Fruit fly (Drosophila melanogaster) whole organism, embryonic: ENCODE data around the gene Ptx1.

Source experiments
- CG10147 ChIP-seq: fragments of 200-800 bp; sonication (Bioruptor generic); optimal IDR thresholded peaks from 2 replicates; lab custom pipeline; 2019; ENCODE audit warnings: missing biosample characterization, mild to moderate bottlenecking, missing genetic modification characterization, moderate library complexity
- CG10366 ChIP-seq: fragments of 200-800 bp; sonication (Bioruptor generic); IDR thresholded peaks from 2 replicates; pipeline ENCODE4 v1.3.6; 2022; ENCODE audit warnings: missing biosample characterization, missing genetic modification characterization
- CG14710 ChIP-seq: fragments of 200-800 bp; sonication (Bioruptor generic); optimal IDR thresholded peaks from 3 replicates; lab custom pipeline; 2019; ENCODE audit warnings: missing biosample characterization, mild to moderate bottlenecking, missing genetic modification characterization, moderate library complexity
- CG15696 ChIP-seq: fragments of 200-800 bp; sonication (Bioruptor generic); optimal IDR thresholded peaks from 2 replicates; lab custom pipeline; 2019; ENCODE audit warnings: missing biosample characterization, mild to moderate bottlenecking, missing genetic modification characterization, moderate library complexity
- CG1647 ChIP-seq: fragments of 200-800 bp; sonication (Bioruptor generic); optimal IDR thresholded peaks from 3 replicates; lab custom pipeline; 2016; ENCODE audit warnings: missing biosample characterization, missing genetic modification characterization
- CG18011 ChIP-seq: fragments of 200-800 bp; sonication (Bioruptor generic); optimal IDR thresholded peaks from 2 replicates; lab custom pipeline; 2017; ENCODE audit warnings: missing biosample characterization, missing genetic modification characterization, mild to moderate bottlenecking, moderate library complexity, missing genotype
- CG42726 ChIP-seq: fragments of 200-800 bp; sonication (Bioruptor generic); IDR thresholded peaks from 2 replicates; pipeline ENCODE4 v1.3.6; 2022; ENCODE audit warnings: missing biosample characterization, missing genetic modification characterization; ENCODE audit not compliant: partially characterized antibody
- CG6175 ChIP-seq: fragments of 200-800 bp; sonication (Bioruptor generic); IDR thresholded peaks from 3 replicates; pipeline ENCODE4 v1.3.6; 2022; ENCODE audit warnings: missing biosample characterization, missing genetic modification characterization
- Hsf ChIP-seq: fragments of 200-800 bp; sonication (Bioruptor generic); optimal IDR thresholded peaks from 3 replicates; lab custom pipeline; 2016; ENCODE audit warnings: missing biosample characterization, missing genetic modification characterization
- Sin3A ChIP-seq: fragments of >200 bp; optimal IDR thresholded peaks from 2 replicates; lab custom pipeline; 2018
- Stat92E ChIP-seq, 3 experiments: fragments of >200 bp in 2 of 3; fragments of 200-800 bp in 1 of 3; sonication (Bioruptor generic) in 1 of 3; optimal IDR thresholded peaks; 2 replicates each; lab custom pipeline; 2017 to 2019; ENCODE audit warnings: missing biosample characterization in 3 of 3, missing genetic modification characterization in 3 of 3, mild to moderate bottlenecking in 1 of 3, moderate library complexity in 1 of 3
- bowl ChIP-seq: fragments of 200-800 bp; sonication (Bioruptor generic); IDR thresholded peaks from 2 replicates; pipeline ENCODE4 v1.3.6; 2022; ENCODE audit warnings: missing biosample characterization, missing genetic modification characterization
- shn ChIP-seq: fragments of 200-800 bp; sonication (Bioruptor generic); optimal IDR thresholded peaks from 3 replicates; lab custom pipeline; 2016; ENCODE audit warnings: missing biosample characterization, missing genetic modification characterization

DNA sequence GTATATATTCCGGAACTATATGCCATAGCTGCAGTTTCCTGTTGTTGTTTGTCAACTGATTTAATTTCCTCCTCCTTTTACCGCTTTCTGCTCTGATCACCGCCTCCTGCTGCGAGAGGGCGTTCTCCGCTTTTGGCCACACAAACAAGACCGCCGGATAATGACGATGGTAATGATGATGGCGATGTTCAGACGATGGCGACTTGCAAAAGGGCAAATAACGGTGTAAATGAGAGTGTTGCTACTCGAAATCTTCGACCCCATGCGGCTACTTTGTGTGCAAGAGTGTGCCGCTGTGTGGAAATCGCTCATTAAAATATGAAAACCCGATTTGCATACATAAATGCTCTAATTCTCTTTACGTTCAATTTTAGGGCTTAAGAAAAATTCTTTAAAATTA lies 46.7 kb upstream of the Ptx1 start:
- TF ChIP-seq Sin3A (lab: Kevin White, UChicago) (no peak), CG10366 (GFP tag; lab: Robert Waterston, UW) (no peak), shn (GFP tag; lab: Kevin White, UChicago) (no peak), CG15696 (tag; lab: Kevin White, UChicago) (no peak), bowl (GFP tag; lab: Robert Waterston, UW) (no peak), CG18011 (GFP tag; lab: Kevin White, UChicago) (no peak), CG10147 (no peak), CG42726 (no peak), CG1647 (no peak), CG14710 (tag; lab: Kevin White, UChicago) (no peak), CG6175 (GFP tag; lab: Robert Waterston, UW) (no peak), Hsf (GFP tag; lab: Kevin White, UChicago) (no peak), Stat92E (GFP tag; optimal IDR thresholded peaks at IDR 0.05; lab: Kevin White, UChicago) (no peak)
